Fruit fly (Drosophila melanogaster) whole organism, embryonic: ENCODE data around the gene CG44385.

Experiments
- CG13287 ChIP-seq: fragments of 200-800 bp; sonication (Bioruptor generic); IDR thresholded peaks from 2 replicates; pipeline ENCODE4 v1.3.6; 2022; ENCODE audit warnings: missing biosample characterization, missing genetic modification characterization; ENCODE audit not compliant: partially characterized antibody
- CG13424 ChIP-seq: fragments of 200-800 bp; sonication (Bioruptor generic); optimal IDR thresholded peaks from 2 replicates; lab custom pipeline; 2019; ENCODE audit warnings: missing biosample characterization, mild to moderate bottlenecking, missing genetic modification characterization, moderate library complexity
- CG2199 ChIP-seq: fragments of 200-800 bp; sonication (Bioruptor generic); IDR thresholded peaks from 3 replicates; pipeline ENCODE4 v1.3.6; 2022; ENCODE audit warnings: missing biosample characterization, missing genetic modification characterization
- CG31441 ChIP-seq: fragments of 200-800 bp; sonication (Bioruptor generic); IDR thresholded peaks from 2 replicates; pipeline ENCODE4 v1.3.6; 2022; ENCODE audit warnings: missing biosample characterization, missing genetic modification characterization
- CG8290 ChIP-seq, 3 experiments: fragments of 200-800 bp; sonication (Bioruptor generic); optimal IDR thresholded peaks; 2 replicates each; lab custom pipeline; 2016 to 2019; ENCODE audit warnings: missing biosample characterization in 3 of 3, missing genetic modification characterization in 3 of 3, mild to moderate bottlenecking in 2 of 3, moderate library complexity in 1 of 3
- Camta ChIP-seq: fragments of 200-800 bp; sonication (Bioruptor generic); optimal IDR thresholded peaks from 2 replicates; lab custom pipeline; 2016; ENCODE audit warnings: missing biosample characterization, missing genetic modification characterization
- Fer1 ChIP-seq: fragments of 200-800 bp; sonication (Bioruptor generic); optimal IDR thresholded peaks from 2 replicates; lab custom pipeline; 2017; ENCODE audit warnings: missing biosample characterization, mild to moderate bottlenecking, missing genetic modification characterization
- Sry-β ChIP-seq: fragments of 200-800 bp; sonication (Bioruptor generic); optimal IDR thresholded peaks from 2 replicates; lab custom pipeline; 2018; ENCODE audit warnings: missing biosample characterization, mild to moderate bottlenecking, missing genetic modification characterization, moderate library complexity
- chn ChIP-seq: fragments of 200-800 bp; sonication (Bioruptor generic); optimal IDR thresholded peaks from 2 replicates; lab custom pipeline; 2016; ENCODE audit warnings: missing biosample characterization, missing genetic modification characterization
- dan ChIP-seq: fragments of 200-800 bp; sonication (Bioruptor generic); IDR thresholded peaks from 2 replicates; pipeline ENCODE4 v1.3.6; 2022; ENCODE audit warnings: missing biosample characterization, missing genetic modification characterization
- inv ChIP-seq: fragments of 200-800 bp; sonication (Bioruptor generic); IDR thresholded peaks from 2 replicates; pipeline ENCODE4 v1.3.6; 2022; ENCODE audit warnings: missing biosample characterization, missing genetic modification characterization; ENCODE audit not compliant: partially characterized antibody
- nau ChIP-seq: fragments of 200-800 bp; sonication (Bioruptor generic); optimal IDR thresholded peaks from 3 replicates; lab custom pipeline; 2017; ENCODE audit warnings: missing biosample characterization, mild to moderate bottlenecking, missing genetic modification characterization, missing genetic modification reagents
- tx ChIP-seq: fragments of 200-800 bp; sonication (Bioruptor generic); optimal IDR thresholded peaks from 2 replicates; lab custom pipeline; 2016; ENCODE audit warnings: missing biosample characterization, missing genetic modification characterization

- TF ChIP-seq CG31441 (GFP tag; lab: Robert Waterston, UW): no peak
- no peak for TF ChIP-seq CG2199
- TF ChIP-seq CG8290 (GFP tag; optimal IDR thresholded peaks at IDR 0.05; lab: Kevin White, UChicago): no peak
- TF ChIP-seq CG8290 (tag; optimal IDR thresholded peaks at IDR 0.05; lab: Kevin White, UChicago): no peak
- no peak for TF ChIP-seq inv (GFP tag; lab: Robert Waterston, UW)
- TF ChIP-seq Fer1 (GFP tag; lab: Kevin White, UChicago): no peak
- no peak for TF ChIP-seq CG13424 (tag; lab: Kevin White, UChicago)
- TF ChIP-seq tx (GFP tag; lab: Kevin White, UChicago): no peak
- no peak for TF ChIP-seq CG13287
- TF ChIP-seq dan (GFP tag; lab: Robert Waterston, UW): no peak
- TF ChIP-seq Sry-β (GFP tag; lab: Kevin White, UChicago): no peak
- no peak for TF ChIP-seq nau (GFP tag; lab: Kevin White, UChicago)
- TF ChIP-seq Camta (GFP tag; lab: Kevin White, UChicago): no peak
- no peak for TF ChIP-seq chn (GFP tag; lab: Kevin White, UChicago)
Observed at dm6 chrX:11088778-11089340, 43.4 kb downstream of the CG44385 start, which contains the start of gene Vago.
